Worm (Caenorhabditis elegans) whole organism, young adult: Measurements from ENCODE around the gene ZK632.2.

Experiments
- D2030.7 ChIP-seq: fragments of 200-800 bp; sonication (Bioruptor generic); IDR thresholded peaks from 2 replicates; pipeline ENCODE4 v1.3.6; 2022; ENCODE audit warnings: missing genetic modification reagents, missing genetic modification characterization, missing compliant biosample characterization
- atf-7 ChIP-seq: sonication (generic microtip); optimal IDR thresholded peaks from 2 replicates; lab custom pipeline; 2017; ENCODE audit warnings: mild to moderate bottlenecking, missing genetic modification characterization, missing compliant biosample characterization
- nhr-90 ChIP-seq: sonication (generic microtip); optimal IDR thresholded peaks from 2 replicates; lab custom pipeline; 2016; ENCODE audit warnings: missing genotype, mild to moderate bottlenecking, missing genetic modification characterization, missing compliant biosample characterization
- snpc-1.1 ChIP-seq: sonication (generic microtip); optimal IDR thresholded peaks from 2 replicates; lab custom pipeline; 2017; ENCODE audit warnings: missing genetic modification characterization, mild to moderate bottlenecking, missing compliant biosample characterization, antibody characterized with exemption, moderate library complexity, missing genotype, missing genetic modification reagents; ENCODE audit not compliant: insufficient read depth
- unc-62 ChIP-seq: fragments of 150-350 bp; optimal IDR thresholded peaks from 2 replicates; lab custom pipeline; 2014; ENCODE audit warnings: missing biosample characterization, missing genetic modification reagents, missing genetic modification characterization
- ztf-3 ChIP-seq: fragments of 200-800 bp; sonication (Bioruptor generic); optimal IDR thresholded peaks from 2 replicates; lab custom pipeline; 2018; ENCODE audit warnings: mild to moderate bottlenecking, missing genetic modification characterization, missing compliant biosample characterization

DNA sequence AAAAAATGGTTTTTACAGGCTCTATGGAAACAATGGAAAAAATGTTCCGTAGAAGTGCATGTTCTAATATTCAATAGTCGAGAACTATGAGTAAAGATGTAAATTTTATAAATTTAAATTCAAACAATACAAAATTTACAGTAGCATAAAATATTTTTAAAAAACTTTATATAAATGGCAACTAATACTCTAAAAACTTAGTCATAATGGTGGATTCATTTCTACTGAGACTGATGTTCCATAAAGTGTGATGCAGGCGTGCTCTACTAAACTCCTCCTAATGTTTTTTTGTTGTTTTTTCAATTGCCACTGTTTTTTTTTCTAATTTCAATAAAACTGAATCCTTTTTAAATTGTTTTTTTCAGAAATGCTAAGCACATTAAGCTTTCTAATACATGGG, 9.3 kb downstream of the ZK632.2 start, which contains the start of gene gtap-2:
- TF ChIP-seq atf-7 (tag; lab: Kevin White, UChicago) (no peak), nhr-90 (no peak), ztf-3 (GFP tag; lab: Kevin White, UChicago) (no peak), unc-62 (no peak), snpc-1.1 (tag; lab: Kevin White, UChicago) (no peak), D2030.7 (GFP tag; lab: Robert Waterston, UW) (no peak)
